Worm (Caenorhabditis elegans): ENCODE data around the gene ZC8.6.

Gene ZC8.6

DNA sequence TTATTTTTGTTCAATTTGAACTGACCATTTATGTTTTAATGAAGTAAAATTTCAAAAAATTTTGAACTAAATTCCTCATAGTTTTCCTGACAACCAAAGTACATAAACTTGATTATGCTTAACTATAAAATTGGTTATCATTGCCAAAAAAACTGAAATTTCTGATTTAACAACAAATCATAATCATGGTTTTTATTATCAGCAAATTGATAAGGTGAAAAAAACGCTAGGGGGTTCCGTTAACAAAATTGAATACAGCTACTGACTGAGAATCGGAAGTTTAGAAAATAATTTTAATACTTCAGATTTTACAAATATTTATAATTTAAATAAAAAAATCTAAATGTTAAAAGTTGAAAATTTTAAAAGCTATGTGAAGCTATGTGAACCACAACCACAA lies 9.6 kb upstream of the ZC8.6 start:
- TF ChIP-seq crh-2 (tag; optimal IDR thresholded peaks at IDR 0.05) (no peak), elt-1 (tag; optimal IDR thresholded peaks at IDR 0.05) (no peak), ceh-16 (tag; optimal IDR thresholded peaks at IDR 0.05) (no peak), nhr-237 (tag; optimal IDR thresholded peaks at IDR 0.05) (no peak), nhr-25 (tag; optimal IDR thresholded peaks at IDR 0.05) (no peak), peb-1 (tag; optimal IDR thresholded peaks at IDR 0.05) (no peak), fos-1 (tag; optimal IDR thresholded peaks at IDR 0.05) (peak; percentile 25)

DNA sequence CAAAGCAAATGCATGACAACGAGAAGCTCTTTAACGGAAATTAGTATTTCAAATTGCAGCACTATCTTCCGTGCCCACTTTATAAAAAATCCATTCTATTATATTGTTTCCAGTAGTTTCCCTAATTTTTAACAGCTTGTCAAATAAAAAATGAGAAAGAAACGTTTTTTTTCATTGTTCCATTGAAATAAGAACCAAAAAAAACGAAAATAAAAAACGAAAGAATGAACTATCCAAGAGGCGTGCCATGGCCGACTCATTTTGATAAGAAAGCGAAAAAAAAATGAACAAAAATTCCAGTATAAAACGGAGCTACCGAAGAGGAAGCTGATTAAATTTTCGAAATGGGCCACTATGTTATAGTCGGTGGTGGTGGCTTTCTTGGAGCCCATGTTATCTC lies 7.5 kb upstream of the ZC8.6 start, which contains the start of gene hsd-2:
TSS of gene hsd-2 (plus strand) at position 301 of the 400 bp plus-strand sequence.
- no peak for TF ChIP-seq ceh-16 (tag; optimal IDR thresholded peaks at IDR 0.05)
- TF ChIP-seq snpc-4 (tag; optimal IDR thresholded peaks at IDR 0.05): no peak
- no peak for TF ChIP-seq peb-1 (tag; optimal IDR thresholded peaks at IDR 0.05)
- TF ChIP-seq mab-5 (tag; optimal IDR thresholded peaks at IDR 0.05): no peak
- no peak for TF ChIP-seq unc-55 (GFP tag; optimal IDR thresholded peaks at IDR 0.05)
- TF ChIP-seq ceh-82 (tag; optimal IDR thresholded peaks at IDR 0.05): no peak
- no peak for TF ChIP-seq elt-3 (tag; optimal IDR thresholded peaks at IDR 0.05)
- TF ChIP-seq nhr-25 (tag; optimal IDR thresholded peaks at IDR 0.05): no peak
- no peak for TF ChIP-seq sma-9 (GFP tag; optimal IDR thresholded peaks at IDR 0.05)
- TF ChIP-seq sma-9 (tag; optimal IDR thresholded peaks at IDR 0.05): no peak
- TF ChIP-seq lin-13 (GFP tag; optimal IDR thresholded peaks at IDR 0.05): no peak
- TF ChIP-seq C34F6.9 (tag; optimal IDR thresholded peaks at IDR 0.05): no peak

DNA sequence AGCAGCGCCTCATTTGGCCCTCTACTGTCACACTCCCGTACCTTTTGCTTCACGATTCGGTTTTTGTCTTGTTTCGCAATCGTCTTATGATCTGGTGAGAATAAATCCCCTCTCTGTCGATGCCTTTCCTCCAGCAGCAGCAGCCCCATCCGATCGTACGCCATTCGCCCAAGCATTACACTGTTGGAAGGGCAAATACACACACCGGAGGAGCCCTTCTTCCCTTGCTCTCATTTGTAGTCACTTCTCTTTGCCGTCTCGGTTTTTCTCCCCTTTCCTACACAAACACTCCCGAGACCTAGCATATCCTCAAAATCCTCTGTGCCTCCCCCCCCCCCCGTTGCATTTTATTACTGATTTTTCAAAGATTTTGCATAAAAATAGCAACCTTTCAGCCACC lies 1.5 kb upstream of the ZC8.6 start, which contains the start of gene set-30:
TSS of gene set-30 (plus strand) at position 396 of the 400 bp plus-strand sequence.
- TF ChIP-seq nhr-129 (tag; optimal IDR thresholded peaks at IDR 0.05) (peak; percentile 33), R02D3.7 (tag; optimal IDR thresholded peaks at IDR 0.05) (no peak), lsy-2 (tag; optimal IDR thresholded peaks at IDR 0.05) (no peak), aly-2 (tag; optimal IDR thresholded peaks at IDR 0.05) (no peak), nhr-77 (tag; optimal IDR thresholded peaks at IDR 0.05) (no peak), nhr-21 (tag; optimal IDR thresholded peaks at IDR 0.05) (no peak)

DNA sequence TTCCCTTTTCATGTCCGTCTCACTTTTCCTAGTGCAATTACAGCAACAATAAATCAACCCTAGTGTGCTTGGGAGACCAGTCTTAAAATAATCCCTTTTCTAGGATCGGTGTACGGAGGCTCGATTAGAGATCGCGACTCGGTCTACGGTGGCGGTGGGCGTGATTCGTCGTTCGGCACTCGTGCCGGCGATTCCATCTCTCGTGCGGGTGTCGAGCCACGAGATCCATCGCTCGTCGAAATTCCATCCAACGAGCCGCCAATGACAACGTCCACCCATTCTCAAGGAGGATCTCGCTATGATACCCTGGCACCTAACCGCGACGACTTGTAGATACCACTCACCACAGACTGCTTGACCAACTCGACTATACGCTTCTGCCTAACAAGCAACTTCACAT lies 4.9 kb downstream of the ZC8.6 start:
- TF ChIP-seq nhr-12 (tag; optimal IDR thresholded peaks at IDR 0.05) (no peak), zag-1 (tag; optimal IDR thresholded peaks at IDR 0.05) (no peak), nhr-6 (tag; optimal IDR thresholded peaks at IDR 0.05) (no peak), ama-1 (optimal IDR thresholded peaks at IDR 0.05) (no peak), elt-1 (tag; optimal IDR thresholded peaks at IDR 0.05) (no peak), nhr-25 (tag; optimal IDR thresholded peaks at IDR 0.05) (no peak), lin-39 (tag; optimal IDR thresholded peaks at IDR 0.05) (no peak)

DNA sequence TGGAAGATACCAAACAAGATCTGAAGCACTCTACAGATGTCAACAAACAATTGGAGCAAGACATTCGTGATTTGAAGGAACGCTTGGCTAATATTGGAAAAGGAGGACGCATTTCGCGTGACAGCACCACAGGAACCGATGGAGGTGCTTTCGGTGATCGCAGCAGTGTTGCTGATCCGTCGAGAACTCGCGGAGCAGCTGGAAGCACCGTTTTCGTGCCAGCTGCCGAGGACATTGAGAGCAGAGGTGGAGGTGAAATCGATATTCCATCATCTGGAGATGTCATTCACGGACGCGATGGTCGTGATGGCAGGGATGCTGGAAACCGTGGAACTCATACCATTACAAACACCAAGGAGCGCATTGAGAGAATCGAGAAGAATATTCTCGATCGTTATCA lies 9.8 kb downstream of the ZC8.6 start:
- TF ChIP-seq peb-1 (tag; optimal IDR thresholded peaks at IDR 0.05): no peak
- no peak for TF ChIP-seq sma-3 (GFP tag; optimal IDR thresholded peaks at IDR 0.05)
- TF ChIP-seq nhr-21 (tag; optimal IDR thresholded peaks at IDR 0.05): no peak
- no peak for TF ChIP-seq dmd-4 (tag; optimal IDR thresholded peaks at IDR 0.05)
- no peak for TF ChIP-seq mdl-1 (tag; optimal IDR thresholded peaks at IDR 0.05)
- no peak for TF ChIP-seq lsy-2 (tag; optimal IDR thresholded peaks at IDR 0.05)
- no peak for TF ChIP-seq nhr-77 (tag; optimal IDR thresholded peaks at IDR 0.05)
- no peak for TF ChIP-seq lin-39 (tag; optimal IDR thresholded peaks at IDR 0.05)
- no peak for TF ChIP-seq nhr-237 (tag; optimal IDR thresholded peaks at IDR 0.05)
- no peak for TF ChIP-seq ztf-4 (tag; optimal IDR thresholded peaks at IDR 0.05)
- TF ChIP-seq mbf-1 (tag; optimal IDR thresholded peaks at IDR 0.05): no peak
- no peak for TF ChIP-seq mab-5 (tag; optimal IDR thresholded peaks at IDR 0.05)
- no peak for TF ChIP-seq skn-1 (tag; optimal IDR thresholded peaks at IDR 0.05)
- TF ChIP-seq nhr-129 (tag; optimal IDR thresholded peaks at IDR 0.05): no peak
- TF ChIP-seq elt-3 (tag; optimal IDR thresholded peaks at IDR 0.05): no peak
- TF ChIP-seq lin-13 (GFP tag; optimal IDR thresholded peaks at IDR 0.05): no peak
- TF ChIP-seq aly-2 (tag; optimal IDR thresholded peaks at IDR 0.05): no peak
- TF ChIP-seq Y55F3AM.14 (GFP tag; optimal IDR thresholded peaks at IDR 0.05): no peak
- TF ChIP-seq nhr-25 (tag; optimal IDR thresholded peaks at IDR 0.05): no peak
- no peak for TF ChIP-seq sem-4 (tag; optimal IDR thresholded peaks at IDR 0.05)

DNA sequence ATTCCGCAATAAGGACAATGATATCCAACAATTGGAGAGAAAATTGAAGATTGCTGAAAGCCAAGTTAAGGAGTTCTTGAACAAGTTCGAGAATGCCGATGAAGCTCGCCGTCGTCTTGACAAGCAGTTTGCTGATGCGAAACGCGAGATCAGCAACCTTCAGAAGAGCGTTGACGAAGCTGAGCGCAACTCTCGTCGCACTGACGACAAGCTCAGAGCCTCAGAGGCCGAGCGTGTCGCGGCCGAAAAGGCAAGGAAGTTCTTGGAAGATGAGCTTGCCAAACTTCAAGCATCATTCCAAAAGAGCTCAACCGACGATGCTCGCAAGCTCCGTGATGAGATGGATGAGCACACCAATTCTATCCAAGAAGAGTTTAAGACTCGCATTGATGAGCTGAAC lies 11.0 kb downstream of the ZC8.6 start:
- TF ChIP-seq nhr-12 (tag; optimal IDR thresholded peaks at IDR 0.05) (no peak), blmp-1 (tag; optimal IDR thresholded peaks at IDR 0.05; ENCODE audit: insufficient read depth) (no peak), unc-55 (GFP tag; optimal IDR thresholded peaks at IDR 0.05) (no peak), nhr-237 (tag; optimal IDR thresholded peaks at IDR 0.05) (no peak), aly-2 (tag; optimal IDR thresholded peaks at IDR 0.05) (no peak), ztf-1 (GFP tag; conservative IDR thresholded peaks at IDR 0.05) (no peak), fos-1 (tag; optimal IDR thresholded peaks at IDR 0.05) (no peak), unc-39 (tag; optimal IDR thresholded peaks at IDR 0.05) (no peak), nhr-21 (tag; optimal IDR thresholded peaks at IDR 0.05) (no peak), lin-11 (tag; optimal IDR thresholded peaks at IDR 0.05) (no peak), sma-3 (GFP tag; optimal IDR thresholded peaks at IDR 0.05) (no peak), R02D3.7 (tag; optimal IDR thresholded peaks at IDR 0.05) (no peak), mbf-1 (tag; optimal IDR thresholded peaks at IDR 0.05) (no peak), lin-13 (GFP tag; optimal IDR thresholded peaks at IDR 0.05) (no peak), snpc-4 (tag; optimal IDR thresholded peaks at IDR 0.05) (no peak)

Data from whole organism, L2 larva.